Fruit fly (Drosophila melanogaster) whole organism, pupa: ENCODE results near the gene mei-P26.

Source experiments
- CG10348 ChIP-seq: fragments of 200-800 bp; sonication (Bioruptor generic); IDR thresholded peaks from 2 replicates; pipeline ENCODE4 v1.3.6; 2022; ENCODE audit warnings: missing biosample characterization, missing genetic modification characterization
- CG12605 ChIP-seq: fragments of 200-800 bp; sonication (Bioruptor generic); IDR thresholded peaks from 2 replicates; pipeline ENCODE4 v1.3.6; 2022; ENCODE audit warnings: missing biosample characterization, missing genetic modification characterization
- CG13204 ChIP-seq: fragments of 200-800 bp; sonication (Bioruptor generic); optimal IDR thresholded peaks from 2 replicates; lab custom pipeline; 2018; ENCODE audit warnings: missing biosample characterization, mild to moderate bottlenecking, missing genetic modification characterization, moderate library complexity
- CG14655 ChIP-seq: fragments of 200-800 bp; sonication (Bioruptor generic); optimal IDR thresholded peaks from 3 replicates; lab custom pipeline; 2017; ENCODE audit warnings: mild to moderate bottlenecking, missing biosample characterization, missing genetic modification reagents, missing genetic modification characterization
- CG15710 ChIP-seq: fragments of 200-800 bp; sonication (Bioruptor generic); optimal IDR thresholded peaks from 2 replicates; lab custom pipeline; 2018; ENCODE audit warnings: missing biosample characterization, mild to moderate bottlenecking, missing genetic modification characterization, moderate library complexity
- CG17806 ChIP-seq: fragments of 200-800 bp; sonication (Bioruptor generic); optimal IDR thresholded peaks from 2 replicates; lab custom pipeline; 2018; ENCODE audit warnings: missing biosample characterization, mild to moderate bottlenecking, missing genetic modification characterization, moderate library complexity
- CG32121 ChIP-seq: fragments of 200-800 bp; sonication (Bioruptor generic); IDR thresholded peaks from 2 replicates; pipeline ENCODE4 v1.3.6; 2022; ENCODE audit warnings: missing biosample characterization, missing genetic modification characterization
- CG34367 ChIP-seq: fragments of 200-800 bp; sonication (Bioruptor generic); optimal IDR thresholded peaks from 2 replicates; lab custom pipeline; 2018; ENCODE audit warnings: missing biosample characterization, mild to moderate bottlenecking, missing genetic modification characterization
- CG4496 ChIP-seq: fragments of 200-800 bp; sonication (Bioruptor generic); IDR thresholded peaks from 3 replicates; pipeline ENCODE4 v1.3.6; 2022; ENCODE audit warnings: missing biosample characterization, missing genetic modification characterization
- CG8159 ChIP-seq: fragments of 200-800 bp; sonication (Bioruptor generic); optimal IDR thresholded peaks from 3 replicates; lab custom pipeline; 2018; ENCODE audit warnings: missing biosample characterization, mild to moderate bottlenecking, missing genetic modification characterization, moderate library complexity
- CG8301 ChIP-seq: fragments of 200-800 bp; sonication (Bioruptor generic); optimal IDR thresholded peaks from 2 replicates; lab custom pipeline; 2018; ENCODE audit warnings: missing biosample characterization, mild to moderate bottlenecking, missing genetic modification characterization
- CG9948 ChIP-seq: fragments of 200-800 bp; sonication (Bioruptor generic); optimal IDR thresholded peaks from 2 replicates; lab custom pipeline; 2018; ENCODE audit warnings: missing biosample characterization, mild to moderate bottlenecking, missing genetic modification characterization, moderate library complexity
- D1 ChIP-seq: fragments of 200-800 bp; sonication (Bioruptor generic); optimal IDR thresholded peaks from 2 replicates; lab custom pipeline; 2018; ENCODE audit warnings: missing biosample characterization, mild to moderate bottlenecking, missing genetic modification characterization, moderate library complexity
- EcR ChIP-seq: fragments of 200-800 bp; sonication (Bioruptor generic); optimal IDR thresholded peaks from 3 replicates; lab custom pipeline; 2019; ENCODE audit warnings: missing biosample characterization, missing genetic modification characterization, mild to moderate bottlenecking, moderate library complexity, missing genetic modification reagents
- Ets98B ChIP-seq: fragments of 200-800 bp; sonication (Bioruptor generic); IDR thresholded peaks from 2 replicates; pipeline ENCODE4 v1.3.6; 2022; ENCODE audit warnings: missing biosample characterization, missing genetic modification characterization
- Pif1A ChIP-seq: fragments of 200-800 bp; sonication (Bioruptor generic); optimal IDR thresholded peaks from 3 replicates; lab custom pipeline; 2016; ENCODE audit warnings: missing biosample characterization, missing genetic modification characterization
- Pif1B ChIP-seq: fragments of 200-800 bp; sonication (Bioruptor generic); optimal IDR thresholded peaks from 3 replicates; lab custom pipeline; 2016; ENCODE audit warnings: missing biosample characterization, missing genetic modification characterization
- Snoo ChIP-seq: fragments of 200-800 bp; sonication (Bioruptor generic); optimal IDR thresholded peaks from 3 replicates; lab custom pipeline; 2017; ENCODE audit warnings: missing biosample characterization, mild to moderate bottlenecking, missing genetic modification characterization, inconsistent platforms
- fd96Ca ChIP-seq: fragments of 200-800 bp; sonication (Bioruptor generic); IDR thresholded peaks from 3 replicates; pipeline ENCODE4 v1.3.6; 2022; ENCODE audit warnings: missing biosample characterization, missing genetic modification characterization
- gl ChIP-seq: fragments of 200-800 bp; sonication (Bioruptor generic); optimal IDR thresholded peaks from 2 replicates; lab custom pipeline; 2018; ENCODE audit warnings: missing biosample characterization, mild to moderate bottlenecking, missing genetic modification characterization
- rn ChIP-seq: fragments of 200-800 bp; sonication (Bioruptor generic); IDR thresholded peaks from 2 replicates; pipeline ENCODE4 v1.3.6; 2022; ENCODE audit warnings: missing biosample characterization, missing genetic modification characterization

The mei-P26 gene

DNA sequence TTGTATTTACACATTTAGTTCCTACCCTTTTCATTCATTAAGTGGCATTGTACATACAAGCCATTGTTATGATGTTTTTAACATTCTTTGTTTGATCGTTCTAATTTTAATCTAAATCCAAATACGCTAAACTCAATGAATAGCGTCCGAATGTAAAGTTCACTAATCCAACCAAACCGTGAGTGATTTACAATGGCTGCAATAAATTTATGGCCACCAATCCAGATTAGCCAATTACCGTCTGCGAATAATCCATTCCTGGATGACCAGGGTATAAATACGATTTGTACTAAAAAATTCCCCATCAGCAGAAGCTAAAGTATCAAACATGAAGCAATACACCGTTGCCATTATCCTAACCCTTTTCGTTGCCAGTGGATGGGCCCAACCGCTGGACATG is 28.3 kb downstream of the mei-P26 start, which contains the start of gene CG12057:
Gene CG12057, plus strand, starts transcription at position 301 of the 400 bp plus-strand sequence.
- TF ChIP-seq CG32121 (no peak), CG8159 (tag; lab: Kevin White, UChicago) (no peak), fd96Ca (GFP tag; lab: Robert Waterston, UW) (no peak), CG8301 (no peak), rn (GFP tag; lab: Robert Waterston, UW) (no peak), D1 (no peak), Pif1B (GFP tag; lab: Kevin White, UChicago) (no peak), Ets98B (GFP tag; lab: Robert Waterston, UW) (no peak), CG13204 (GFP tag; lab: Kevin White, UChicago) (no peak), CG14655 (no peak), Snoo (no peak), gl (no peak), CG9948 (tag; lab: Kevin White, UChicago) (no peak), CG15710 (no peak), CG4496 (GFP tag; lab: Robert Waterston, UW) (no peak)

DNA sequence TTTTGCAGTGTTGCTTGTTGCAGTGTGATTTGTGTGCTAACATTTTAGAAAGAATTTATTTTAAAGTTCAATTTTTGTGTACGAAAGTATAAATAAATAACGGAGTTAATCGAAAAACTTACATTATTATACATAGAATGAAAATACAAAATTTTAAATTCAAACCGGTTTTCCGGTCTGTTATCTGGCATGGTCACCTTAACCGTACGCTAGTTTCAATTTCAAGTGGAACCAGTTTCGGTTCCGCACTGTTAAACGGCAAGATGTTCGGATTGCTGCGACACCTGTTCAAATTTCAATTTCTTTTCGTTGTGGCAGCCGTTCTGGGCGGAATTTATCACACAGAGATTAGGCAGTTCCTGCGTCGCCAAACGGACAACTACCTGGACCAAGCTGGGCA is 29.4 kb downstream of the mei-P26 start, which contains the start of gene CG12056:
Gene CG12056, plus strand, starts transcription at position 241 of the 400 bp plus-strand sequence.
- TF ChIP-seq CG34367 (tag; lab: Kevin White, UChicago) (no peak), CG14655 (no peak), CG4496 (GFP tag; lab: Robert Waterston, UW) (no peak), CG13204 (GFP tag; lab: Kevin White, UChicago) (no peak), CG17806 (tag; lab: Kevin White, UChicago) (no peak), CG32121 (no peak), fd96Ca (GFP tag; lab: Robert Waterston, UW) (no peak), CG8301 (no peak), Snoo (no peak), D1 (no peak)

DNA sequence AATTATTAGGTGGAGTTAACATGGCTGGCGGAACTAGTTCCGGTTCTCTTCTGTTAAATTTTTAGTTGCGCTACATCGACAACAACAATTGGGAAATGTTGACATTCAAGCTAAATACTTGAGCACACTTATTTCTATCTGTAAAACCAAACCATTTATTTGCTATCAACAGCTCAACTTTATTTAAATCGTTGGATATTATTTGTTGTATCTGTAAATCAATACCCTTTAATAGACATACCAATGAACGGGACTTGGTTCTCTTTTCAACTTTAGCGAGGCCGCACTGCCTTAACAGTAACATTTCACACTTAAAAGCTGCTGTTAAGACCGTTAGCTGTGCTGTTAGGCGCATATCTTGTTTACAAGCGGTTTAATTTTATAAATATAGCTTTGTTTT is 30.5 kb downstream of the mei-P26 start, which contains the start of gene CG12106:
Gene CG12106, plus strand, starts transcription at position 295 of the 400 bp plus-strand sequence.
- TF ChIP-seq CG8301 (peak; percentile 53), CG15710 (peak; percentile 54), Ets98B (GFP tag; lab: Robert Waterston, UW) (no peak), CG34367 (tag; lab: Kevin White, UChicago) (peak; percentile 26), CG8159 (tag; lab: Kevin White, UChicago) (no peak), CG9948 (tag; lab: Kevin White, UChicago) (peak; percentile 25), CG13204 (GFP tag; lab: Kevin White, UChicago) (no peak), Pif1A (GFP tag; lab: Kevin White, UChicago) (no peak), D1 (no peak), CG12605 (no peak), EcR (no peak), gl (no peak), rn (GFP tag; lab: Robert Waterston, UW) (0 out of 2 replicates have a peak, but pooled peaks have one; percentile 20), CG10348 (GFP tag; lab: Robert Waterston, UW) (peak; percentile 21; the same call in 1 of the 2 replicates), CG32121 (peak; percentile 27; the same call in 1 of the 2 replicates), CG14655 (no peak), Snoo (peak; percentile 23), CG4496 (GFP tag; lab: Robert Waterston, UW) (peak; percentile 56; the same call in 1 of the 3 replicates), Pif1B (GFP tag; lab: Kevin White, UChicago) (no peak), fd96Ca (GFP tag; lab: Robert Waterston, UW) (no peak), CG17806 (tag; lab: Kevin White, UChicago) (peak; percentile 40)

dm6 chrX:9195311-9195710 is 32.3 kb downstream of the mei-P26 start:
- TF ChIP-seq CG10348 (GFP tag; lab: Robert Waterston, UW): no peak
- TF ChIP-seq CG14655: no peak
- TF ChIP-seq Pif1A (GFP tag; lab: Kevin White, UChicago): no peak
- no peak for TF ChIP-seq Snoo
- no peak for TF ChIP-seq CG34367 (tag; lab: Kevin White, UChicago)
- TF ChIP-seq Ets98B (GFP tag; lab: Robert Waterston, UW): no peak
- TF ChIP-seq EcR: no peak
- no peak for TF ChIP-seq Pif1B (GFP tag; lab: Kevin White, UChicago)
- no peak for TF ChIP-seq gl
- TF ChIP-seq D1: no peak
- no peak for TF ChIP-seq CG13204 (GFP tag; lab: Kevin White, UChicago)

DNA sequence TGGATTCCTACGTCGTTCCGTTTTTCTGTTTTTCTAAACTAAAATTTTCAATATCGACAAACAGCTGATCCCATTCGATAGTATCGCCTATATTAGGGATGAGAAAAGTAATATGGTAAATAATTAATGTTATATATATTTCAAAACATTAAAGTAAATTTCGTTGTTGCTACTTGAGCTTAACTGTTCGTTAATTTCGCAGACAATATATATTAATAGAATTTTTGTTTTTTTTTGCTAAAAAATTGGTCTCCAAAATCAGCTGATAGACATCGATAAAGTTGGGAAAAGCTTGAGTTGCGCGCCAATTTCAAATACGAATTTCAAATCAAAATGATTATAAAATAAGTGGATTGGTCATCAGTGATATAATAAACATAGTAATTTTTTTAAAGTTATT is 33.3 kb downstream of the mei-P26 start, which contains the start of gene CG12118:
Gene CG12118, minus strand, starts transcription at position 53 of the 400 bp plus-strand sequence.
- no peak for TF ChIP-seq CG14655
- TF ChIP-seq Ets98B (GFP tag; lab: Robert Waterston, UW): peak; percentile 45
- no peak for TF ChIP-seq EcR
- peak; percentile 46 for TF ChIP-seq Pif1A (GFP tag; lab: Kevin White, UChicago)
- peak; percentile 57 for TF ChIP-seq CG34367 (tag; lab: Kevin White, UChicago)
- no peak for TF ChIP-seq CG12605
- peak; percentile 14 for TF ChIP-seq CG8301
- TF ChIP-seq CG13204 (GFP tag; lab: Kevin White, UChicago): no peak
- peak; percentile 33 for TF ChIP-seq D1
- no peak for TF ChIP-seq fd96Ca (GFP tag; lab: Robert Waterston, UW)
- no peak for TF ChIP-seq CG10348 (GFP tag; lab: Robert Waterston, UW)
- TF ChIP-seq Pif1B (GFP tag; lab: Kevin White, UChicago): peak; percentile 56
- peak; percentile 60 for TF ChIP-seq CG9948 (tag; lab: Kevin White, UChicago)
- peak; percentile 71; the same call in 2 of the 3 replicates for TF ChIP-seq CG4496 (GFP tag; lab: Robert Waterston, UW)
- peak; percentile 79 for TF ChIP-seq CG32121
- peak; percentile 51 for TF ChIP-seq Snoo
- TF ChIP-seq gl: no peak
- peak; percentile 65 for TF ChIP-seq CG15710
- peak; percentile 31; the same call in 1 of the 2 replicates for TF ChIP-seq rn (GFP tag; lab: Robert Waterston, UW)
- TF ChIP-seq CG8159 (tag; lab: Kevin White, UChicago): peak; percentile 65
- TF ChIP-seq CG17806 (tag; lab: Kevin White, UChicago): peak; percentile 64

dm6 chrX:9200234-9200633 is 37.2 kb downstream of the mei-P26 start:
- TF ChIP-seq CG8301 (no peak), rn (GFP tag; lab: Robert Waterston, UW) (no peak), CG13204 (GFP tag; lab: Kevin White, UChicago) (no peak), D1 (no peak), CG32121 (no peak), CG34367 (tag; lab: Kevin White, UChicago) (no peak), CG15710 (no peak), CG4496 (GFP tag; lab: Robert Waterston, UW) (no peak), Snoo (no peak), Pif1A (GFP tag; lab: Kevin White, UChicago) (no peak), CG9948 (tag; lab: Kevin White, UChicago) (no peak), CG10348 (GFP tag; lab: Robert Waterston, UW) (no peak), EcR (no peak), CG12605 (no peak), gl (no peak), Ets98B (GFP tag; lab: Robert Waterston, UW) (no peak), Pif1B (GFP tag; lab: Kevin White, UChicago) (no peak)
